Worm (Caenorhabditis elegans) whole organism, L2 larva: Measurements from ENCODE around the gene Y82E9BR.14.

Source experiments
- ZK546.5 ChIP-seq: sonication (generic microtip); optimal IDR thresholded peaks from 2 replicates; lab custom pipeline; 2017; ENCODE audit warnings: missing biosample characterization, missing genetic modification characterization
- elt-1 ChIP-seq: fragments of 150-350 bp; optimal IDR thresholded peaks from 2 replicates; lab custom pipeline; 2014; ENCODE audit warnings: missing biosample characterization, missing genetic modification characterization
- lin-13 ChIP-seq: fragments of 150-350 bp; optimal IDR thresholded peaks from 2 replicates; lab custom pipeline; 2014; ENCODE audit warnings: missing biosample characterization, missing genetic modification reagents, missing genetic modification characterization
- lin-39 ChIP-seq: fragments of 150-350 bp; optimal IDR thresholded peaks from 2 replicates; lab custom pipeline; 2014; ENCODE audit warnings: missing biosample characterization, missing genetic modification reagents, missing genetic modification characterization
- mdl-1 ChIP-seq, 2 experiments: fragments of 150-350 bp in 1 of 2; sonication (generic microtip) in 1 of 2; optimal IDR thresholded peaks; 2 replicates each; lab custom pipeline; 2017; ENCODE audit warnings: missing biosample characterization in 2 of 2, missing genetic modification characterization in 2 of 2
- nhr-129 ChIP-seq: fragments of 150-350 bp; optimal IDR thresholded peaks from 2 replicates; lab custom pipeline; 2014; ENCODE audit warnings: missing biosample characterization, missing genetic modification characterization
- nhr-23 ChIP-seq: fragments of 150-350 bp; optimal IDR thresholded peaks from 2 replicates; lab custom pipeline; 2014; ENCODE audit warnings: missing biosample characterization, missing genetic modification reagents, missing genetic modification characterization
- nhr-237 ChIP-seq: fragments of 150-350 bp; optimal IDR thresholded peaks from 2 replicates; lab custom pipeline; 2014; ENCODE audit warnings: missing biosample characterization, missing genetic modification characterization
- skn-1 ChIP-seq: sonication (generic microtip); optimal IDR thresholded peaks from 2 replicates; lab custom pipeline; 2017; ENCODE audit warnings: missing biosample characterization, missing genetic modification characterization
- snpc-4 ChIP-seq: fragments of 150-350 bp; optimal IDR thresholded peaks from 2 replicates; lab custom pipeline; 2014; ENCODE audit warnings: missing biosample characterization, missing genetic modification characterization
- unc-39 ChIP-seq: fragments of 150-350 bp; optimal IDR thresholded peaks from 2 replicates; lab custom pipeline; 2014; ENCODE audit warnings: missing biosample characterization, missing genetic modification characterization
- unc-62 ChIP-seq: fragments of 150-350 bp; optimal IDR thresholded peaks from 2 replicates; lab custom pipeline; 2014; ENCODE audit warnings: missing biosample characterization, missing genetic modification reagents, missing genetic modification characterization
- ztf-11 ChIP-seq: sonication (generic microtip); optimal IDR thresholded peaks from 2 replicates; lab custom pipeline; 2017; ENCODE audit warnings: missing biosample characterization, missing genetic modification characterization

DNA sequence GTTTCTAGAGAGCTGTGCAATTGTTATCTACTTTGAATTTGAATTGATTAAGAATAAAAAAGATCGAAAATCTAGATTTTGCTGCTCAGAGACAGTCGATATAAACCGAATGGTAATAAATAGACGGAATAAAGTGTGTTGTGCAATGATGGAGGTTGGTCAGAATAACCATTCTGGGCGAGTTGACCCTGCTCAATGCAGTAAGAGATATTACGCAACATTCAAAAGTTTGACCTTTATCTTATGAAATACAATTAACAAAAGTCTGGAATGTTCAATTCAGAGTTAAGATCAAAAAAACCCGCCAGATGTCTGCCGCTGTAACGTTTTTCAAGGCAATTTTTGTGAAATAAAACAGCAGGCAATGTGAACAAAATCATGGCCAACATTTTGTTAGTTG lies 42.9 kb upstream of the Y82E9BR.14 start:
- TF ChIP-seq ZK546.5 (tag; lab: Kevin White, UChicago) (no peak), lin-13 (GFP tag; lab: Kevin White, UChicago) (no peak), skn-1 (tag; lab: Kevin White, UChicago) (no peak), unc-62 (GFP tag; lab: Kevin White, UChicago) (no peak), nhr-129 (tag; lab: Kevin White, UChicago) (no peak), nhr-237 (no peak), lin-39 (tag; lab: Kevin White, UChicago) (no peak), mdl-1 (tag; optimal IDR thresholded peaks at IDR 0.05; lab: Kevin White, UChicago) (no peak), elt-1 (tag; lab: Kevin White, UChicago) (no peak), ztf-11 (tag; lab: Kevin White, UChicago) (no peak), unc-39 (tag; lab: Kevin White, UChicago) (no peak), nhr-23 (no peak), snpc-4 (tag; lab: Kevin White, UChicago) (no peak)
